Fruit fly (Drosophila melanogaster): ENCODE measurements around the gene CG13070.

Gene CG13070

DNA sequence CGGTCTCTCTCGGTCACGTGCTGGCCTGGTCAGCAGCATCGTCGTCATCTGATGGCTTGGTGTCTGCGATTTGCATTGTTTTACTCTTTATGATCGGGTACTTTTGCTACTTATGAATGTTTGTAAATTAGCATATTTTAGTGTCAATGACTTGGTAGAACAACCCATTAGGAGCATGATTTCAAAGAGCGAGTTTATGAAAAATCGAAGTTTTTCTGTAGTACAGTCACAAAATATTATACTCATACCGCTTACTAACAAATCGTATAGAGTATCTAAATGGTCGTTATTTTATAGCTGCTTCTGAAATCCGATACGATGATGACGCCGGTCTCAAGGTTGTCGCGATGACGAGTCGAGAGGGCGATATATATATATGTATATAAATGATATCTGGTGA lies 23.1 kb downstream of the CG13070 start (continued):
- TF ChIP-seq CG7368 (GFP tag; optimal IDR thresholded peaks at IDR 0.05) (peak; percentile 43), eg (GFP tag; IDR thresholded peaks at IDR 0.05) (no peak), Ets21C (GFP tag; optimal IDR thresholded peaks at IDR 0.05) (no peak), CG6276 (GFP tag; optimal IDR thresholded peaks at IDR 0.05) (no peak), CG11762 (GFP tag; optimal IDR thresholded peaks at IDR 0.05; ENCODE audit: insufficient read depth) (peak; percentile 8), dac (GFP tag; optimal IDR thresholded peaks at IDR 0.05) (no peak), CG1621 (tag; optimal IDR thresholded peaks at IDR 0.05) (peak; percentile 78), CG10669 (GFP tag; optimal IDR thresholded peaks at IDR 0.05) (peak; percentile 85), CG8119 (GFP tag; IDR thresholded peaks at IDR 0.05) (no peak), Hr4 (GFP tag; optimal IDR thresholded peaks at IDR 0.05) (no peak), vri (GFP tag; optimal IDR thresholded peaks at IDR 0.05) (peak; percentile 13), CG11902 (GFP tag; optimal IDR thresholded peaks at IDR 0.05) (peak; percentile 17), Ets96B (tag; optimal IDR thresholded peaks at IDR 0.05) (peak; percentile 87), CG6854 (GFP tag; optimal IDR thresholded peaks at IDR 0.05) (no peak), CG31627 (GFP tag; optimal IDR thresholded peaks at IDR 0.05) (peak; percentile 4), pdm3 (GFP tag; optimal IDR thresholded peaks at IDR 0.05) (peak; percentile 64), fd59A (GFP tag; optimal IDR thresholded peaks at IDR 0.05) (peak; percentile 79), fd85E (GFP tag; optimal IDR thresholded peaks at IDR 0.05) (no peak), Eip93F (GFP tag; optimal IDR thresholded peaks at IDR 0.05) (no peak), CG34406 (GFP tag; optimal IDR thresholded peaks at IDR 0.05) (peak; percentile 58), esn (GFP tag; optimal IDR thresholded peaks at IDR 0.05) (peak; percentile 37), Met (GFP tag; optimal IDR thresholded peaks at IDR 0.05) (peak; percentile 19), CG11294 (GFP tag; IDR thresholded peaks at IDR 0.05) (no peak), CG10631 (GFP tag; optimal IDR thresholded peaks at IDR 0.05) (peak; percentile 54), CG4318 (GFP tag; optimal IDR thresholded peaks at IDR 0.05) (no peak), CG8632 (GFP tag; optimal IDR thresholded peaks at IDR 0.05) (peak; percentile 67)

DNA sequence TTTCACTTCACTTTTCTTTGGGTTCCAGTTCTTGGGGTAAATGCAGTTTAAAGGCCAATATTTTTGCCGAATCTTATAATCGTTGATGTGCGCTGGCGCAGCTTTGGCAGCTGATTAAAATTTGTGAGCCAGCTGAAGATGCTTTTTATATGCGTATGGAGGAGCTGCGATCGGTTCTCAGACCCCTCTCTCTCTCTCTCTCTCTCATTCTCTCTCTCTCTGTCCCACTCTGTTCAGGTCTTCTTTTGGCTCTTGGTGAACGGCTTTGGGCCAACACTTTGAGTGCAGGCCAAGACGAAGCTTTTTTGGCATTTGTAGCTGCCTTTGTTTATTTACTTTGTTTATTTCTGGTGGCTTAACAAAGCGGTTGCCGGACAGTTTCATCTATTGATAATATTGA lies 25.2 kb downstream of the CG13070 start, which contains the start of gene CG13046:
Gene CG13046 (minus strand): TSS at position 101 of the 400 bp plus-strand sequence.
- TF ChIP-seq fd85E (GFP tag; optimal IDR thresholded peaks at IDR 0.05) (no peak), CG11902 (GFP tag; optimal IDR thresholded peaks at IDR 0.05) (no peak), CG11294 (GFP tag; IDR thresholded peaks at IDR 0.05) (no peak), spab (GFP tag; optimal IDR thresholded peaks at IDR 0.05) (no peak), vri (GFP tag; optimal IDR thresholded peaks at IDR 0.05) (no peak), fd59A (GFP tag; optimal IDR thresholded peaks at IDR 0.05) (no peak), Eip93F (GFP tag; optimal IDR thresholded peaks at IDR 0.05) (no peak), ss (GFP tag; optimal IDR thresholded peaks at IDR 0.05) (no peak), CG3919 (GFP tag; optimal IDR thresholded peaks at IDR 0.05) (no peak), svp (GFP tag) (no peak), CG32006 (GFP tag; optimal IDR thresholded peaks at IDR 0.05) (no peak), achi (GFP tag; optimal IDR thresholded peaks at IDR 0.05) (no peak), CG1621 (tag; optimal IDR thresholded peaks at IDR 0.05) (no peak), OdsH (GFP tag; optimal IDR thresholded peaks at IDR 0.05) (no peak), Eip75B (GFP tag; optimal IDR thresholded peaks at IDR 0.05) (no peak), topi (GFP tag; optimal IDR thresholded peaks at IDR 0.05) (no peak), Sox14 (GFP tag; optimal IDR thresholded peaks at IDR 0.05) (no peak), Smox (GFP tag; optimal IDR thresholded peaks at IDR 0.05) (no peak), Hr4 (GFP tag; optimal IDR thresholded peaks at IDR 0.05) (no peak)

DNA sequence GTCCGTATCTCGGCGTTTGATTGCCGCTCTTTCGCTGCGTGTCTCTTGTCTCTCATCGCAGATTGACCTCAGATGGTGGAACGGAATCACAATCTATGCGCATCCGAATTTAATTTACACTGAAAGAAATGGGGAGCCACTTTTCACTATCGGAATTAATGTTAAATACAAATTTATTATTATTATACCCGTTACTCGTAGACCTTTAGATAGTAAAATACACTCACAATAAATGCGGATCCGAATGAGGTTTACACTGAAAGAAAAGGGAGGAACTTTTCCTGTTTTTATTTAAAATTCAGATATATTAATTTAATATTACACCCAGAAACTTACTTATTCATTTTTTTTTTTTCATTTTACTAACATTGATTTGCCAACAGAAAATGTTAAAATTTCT lies 25.9 kb downstream of the CG13070 start:
- TF ChIP-seq esn (GFP tag; optimal IDR thresholded peaks at IDR 0.05) (no peak), CG16779 (tag; optimal IDR thresholded peaks at IDR 0.05) (no peak), dsx (GFP tag; optimal IDR thresholded peaks at IDR 0.05; ENCODE audit: poor library complexity, severe bottlenecking) (no peak), acj6 (GFP tag; optimal IDR thresholded peaks at IDR 0.05) (peak; percentile 30), fkh (GFP tag; optimal IDR thresholded peaks at IDR 0.05) (no peak), CG8632 (GFP tag; optimal IDR thresholded peaks at IDR 0.05) (no peak), CG15336 (GFP tag; IDR thresholded peaks at IDR 0.05) (peak; percentile 8; the same call in 1 of the 2 replicates), eg (GFP tag; IDR thresholded peaks at IDR 0.05) (peak; percentile 14; the same call in 1 of the 3 replicates), Sox102F (GFP tag; optimal IDR thresholded peaks at IDR 0.05) (no peak), Blimp-1 (GFP tag; optimal IDR thresholded peaks at IDR 0.05) (no peak), Eip78C (GFP tag) (peak; percentile 73), Sox14 (GFP tag; optimal IDR thresholded peaks at IDR 0.05) (no peak), cyc (GFP tag; optimal IDR thresholded peaks at IDR 0.05) (no peak), dac (GFP tag; optimal IDR thresholded peaks at IDR 0.05) (no peak), fd85E (GFP tag; optimal IDR thresholded peaks at IDR 0.05) (no peak), Eip93F (GFP tag; optimal IDR thresholded peaks at IDR 0.05) (no peak), OdsH (GFP tag; optimal IDR thresholded peaks at IDR 0.05) (peak; percentile 26), achi (GFP tag; optimal IDR thresholded peaks at IDR 0.05) (peak; percentile 23), topi (GFP tag; optimal IDR thresholded peaks at IDR 0.05) (no peak), svp (GFP tag) (no peak), CG6792 (GFP tag; optimal IDR thresholded peaks at IDR 0.05) (no peak), Ets96B (tag; optimal IDR thresholded peaks at IDR 0.05) (peak; percentile 14), CG1621 (tag; optimal IDR thresholded peaks at IDR 0.05) (peak; percentile 12)

All from whole organism, prepupa.